Fruit fly (Drosophila melanogaster) whole organism, prepupa: Measurements from ENCODE around the gene jim.

Source experiments
- Blimp-1 ChIP-seq: fragments of 200-800 bp; sonication (Bioruptor generic); optimal IDR thresholded peaks from 3 replicates; lab custom pipeline; 2017; ENCODE audit warnings: missing biosample characterization, missing genetic modification characterization, mild to moderate bottlenecking, moderate library complexity, missing genetic modification reagents
- CG10631 ChIP-seq: fragments of 200-800 bp; sonication (Bioruptor generic); optimal IDR thresholded peaks from 2 replicates; lab custom pipeline; 2016; ENCODE audit warnings: missing biosample characterization, missing genetic modification characterization
- CG11762 ChIP-seq: fragments of 200-800 bp; sonication (Bioruptor generic); optimal IDR thresholded peaks from 3 replicates; lab custom pipeline; 2016; ENCODE audit warnings: missing biosample characterization, missing genetic modification characterization; ENCODE audit not compliant: insufficient read depth
- CG11902 ChIP-seq: fragments of 200-800 bp; sonication (Bioruptor generic); optimal IDR thresholded peaks from 3 replicates; lab custom pipeline; 2016; ENCODE audit warnings: missing biosample characterization, missing genetic modification characterization
- CG15336 ChIP-seq: fragments of 200-800 bp; sonication (Bioruptor generic); IDR thresholded peaks from 2 replicates; pipeline ENCODE4 v1.3.6; 2022; ENCODE audit warnings: missing biosample characterization, missing genetic modification characterization
- CG1621 ChIP-seq: fragments of 200-800 bp; sonication (Bioruptor generic); optimal IDR thresholded peaks from 3 replicates; lab custom pipeline; 2018; ENCODE audit warnings: missing biosample characterization, mild to moderate bottlenecking, missing genetic modification characterization
- CG31627 ChIP-seq: fragments of 200-800 bp; sonication (Bioruptor generic); optimal IDR thresholded peaks from 3 replicates; lab custom pipeline; 2016; ENCODE audit warnings: missing biosample characterization, missing genetic modification characterization
- CG32006 ChIP-seq: fragments of 200-800 bp; sonication (Bioruptor generic); optimal IDR thresholded peaks from 3 replicates; lab custom pipeline; 2017; ENCODE audit warnings: missing biosample characterization, mild to moderate bottlenecking, missing genetic modification characterization
- CG34406 ChIP-seq: fragments of 200-800 bp; sonication (Bioruptor generic); optimal IDR thresholded peaks from 3 replicates; lab custom pipeline; 2016; ENCODE audit warnings: missing biosample characterization, missing genetic modification characterization
- CG3919 ChIP-seq: fragments of 200-800 bp; sonication (Bioruptor generic); optimal IDR thresholded peaks from 3 replicates; lab custom pipeline; 2016; ENCODE audit warnings: missing biosample characterization, missing genetic modification characterization
- CG4318 ChIP-seq: fragments of 200-800 bp; sonication (Bioruptor generic); optimal IDR thresholded peaks from 3 replicates; lab custom pipeline; 2017; ENCODE audit warnings: missing biosample characterization, mild to moderate bottlenecking, missing genetic modification characterization
- CG6163 ChIP-seq: fragments of 200-800 bp; sonication (Bioruptor generic); IDR thresholded peaks from 3 replicates; pipeline ENCODE4 v1.3.6; 2022; ENCODE audit warnings: missing biosample characterization, missing genetic modification characterization
- CG6276 ChIP-seq: fragments of 200-800 bp; sonication (Bioruptor generic); optimal IDR thresholded peaks from 2 replicates; lab custom pipeline; 2017; ENCODE audit warnings: missing biosample characterization, mild to moderate bottlenecking, missing genetic modification characterization
- CG6792 ChIP-seq: fragments of 200-800 bp; sonication (Bioruptor generic); optimal IDR thresholded peaks from 3 replicates; lab custom pipeline; 2016; ENCODE audit warnings: missing biosample characterization, missing genetic modification characterization
- CG6808 ChIP-seq: fragments of 200-800 bp; sonication (Bioruptor generic); optimal IDR thresholded peaks from 3 replicates; lab custom pipeline; 2017; ENCODE audit warnings: missing biosample characterization, missing genetic modification characterization, mild to moderate bottlenecking, moderate library complexity, missing genetic modification reagents
- CG6854 ChIP-seq: fragments of 200-800 bp; sonication (Bioruptor generic); optimal IDR thresholded peaks from 2 replicates; lab custom pipeline; 2017; ENCODE audit warnings: missing biosample characterization, mild to moderate bottlenecking, missing genetic modification characterization
- CG7368 ChIP-seq: fragments of 200-800 bp; sonication (Bioruptor generic); optimal IDR thresholded peaks from 3 replicates; lab custom pipeline; 2016; ENCODE audit warnings: missing biosample characterization, missing genetic modification characterization
- CG8119 ChIP-seq: fragments of 200-800 bp; sonication (Bioruptor generic); IDR thresholded peaks from 3 replicates; pipeline ENCODE4 v1.3.6; 2022; ENCODE audit warnings: missing biosample characterization, missing genetic modification characterization
- CG9139 ChIP-seq: fragments of 200-800 bp; sonication (Bioruptor generic); optimal IDR thresholded peaks from 3 replicates; lab custom pipeline; 2017; ENCODE audit warnings: missing biosample characterization, mild to moderate bottlenecking, missing genetic modification characterization
- Eip78C ChIP-seq: fragments of 200-800 bp; sonication (Bioruptor generic); peaks from one replicate; lab custom pipeline; 2016; ENCODE audit warnings: missing biosample characterization, missing genetic modification characterization
- Eip93F ChIP-seq: fragments of 200-800 bp; sonication (Bioruptor generic); optimal IDR thresholded peaks from 2 replicates; lab custom pipeline; 2016; ENCODE audit warnings: missing biosample characterization, mild to moderate bottlenecking, missing genetic modification characterization
- Ets21C ChIP-seq: fragments of 200-800 bp; sonication (Bioruptor generic); optimal IDR thresholded peaks from 3 replicates; lab custom pipeline; 2016; ENCODE audit warnings: missing biosample characterization, missing genetic modification characterization
- Ets96B ChIP-seq: fragments of 200-800 bp; optimal IDR thresholded peaks from 2 replicates; lab custom pipeline; 2019; ENCODE audit warnings: missing biosample characterization, mild to moderate bottlenecking, missing genetic modification characterization, moderate library complexity
- Gug ChIP-seq: fragments of 200-800 bp; sonication (Bioruptor generic); IDR thresholded peaks from 2 replicates; pipeline ENCODE4 v1.3.6; 2022; ENCODE audit warnings: missing biosample characterization, missing genetic modification characterization
- Hr38 ChIP-seq: sonication (Bioruptor generic); optimal IDR thresholded peaks from 2 replicates; lab custom pipeline; 2016; ENCODE audit warnings: missing biosample characterization, missing genetic modification characterization
- Hr39 ChIP-seq: fragments of 200-800 bp; sonication (Bioruptor generic); optimal IDR thresholded peaks from 2 replicates; lab custom pipeline; 2016; ENCODE audit warnings: missing biosample characterization, missing genetic modification characterization
- Hr4 ChIP-seq: fragments of 200-800 bp; sonication (Bioruptor generic); optimal IDR thresholded peaks from 3 replicates; lab custom pipeline; 2016; ENCODE audit warnings: missing biosample characterization, missing genetic modification characterization
- Lpt ChIP-seq: fragments of 200-800 bp; sonication (Bioruptor generic); optimal IDR thresholded peaks from 3 replicates; lab custom pipeline; 2016; ENCODE audit warnings: missing biosample characterization, missing genetic modification characterization
- Met ChIP-seq: fragments of 200-800 bp; sonication (Bioruptor generic); optimal IDR thresholded peaks from 3 replicates; lab custom pipeline; 2016; ENCODE audit warnings: missing biosample characterization, missing genetic modification characterization
- OdsH ChIP-seq: fragments of 200-800 bp; sonication (Bioruptor generic); optimal IDR thresholded peaks from 3 replicates; lab custom pipeline; 2016; ENCODE audit warnings: missing biosample characterization, missing genetic modification characterization
- Smox ChIP-seq: fragments of 200-800 bp; sonication (Bioruptor generic); optimal IDR thresholded peaks from 3 replicates; lab custom pipeline; 2016; ENCODE audit warnings: missing biosample characterization, missing genetic modification characterization
- Sox102F ChIP-seq: fragments of 200-800 bp; sonication (Bioruptor generic); optimal IDR thresholded peaks from 2 replicates; lab custom pipeline; 2016; ENCODE audit warnings: missing biosample characterization, mild to moderate bottlenecking, missing genetic modification characterization
- Sox15 ChIP-seq: fragments of 200-800 bp; sonication (Bioruptor generic); optimal IDR thresholded peaks from 3 replicates; lab custom pipeline; 2016; ENCODE audit warnings: missing biosample characterization, missing genetic modification characterization
- achi ChIP-seq: fragments of 200-800 bp; sonication (Bioruptor generic); optimal IDR thresholded peaks from 3 replicates; lab custom pipeline; 2016; ENCODE audit warnings: missing biosample characterization, missing genetic modification characterization
- acj6 ChIP-seq: fragments of 200-800 bp; sonication (Bioruptor generic); optimal IDR thresholded peaks from 3 replicates; lab custom pipeline; 2016; ENCODE audit warnings: missing biosample characterization, missing genetic modification characterization
- cyc ChIP-seq: fragments of 200-800 bp; sonication (Bioruptor generic); optimal IDR thresholded peaks from 3 replicates; lab custom pipeline; 2016; ENCODE audit warnings: missing biosample characterization, missing genetic modification characterization
- dac ChIP-seq: fragments of 200-800 bp; sonication (Bioruptor generic); optimal IDR thresholded peaks from 2 replicates; lab custom pipeline; 2017; ENCODE audit warnings: missing biosample characterization, mild to moderate bottlenecking, missing genetic modification characterization
- dsx ChIP-seq: fragments of 200-800 bp; optimal IDR thresholded peaks from 3 replicates; lab custom pipeline; 2019; ENCODE audit warnings: missing biosample characterization, mild to moderate bottlenecking, missing genetic modification characterization, moderate library complexity; ENCODE audit not compliant: poor library complexity, severe bottlenecking
- eg ChIP-seq: fragments of 200-800 bp; sonication (Bioruptor generic); IDR thresholded peaks from 3 replicates; pipeline ENCODE4 v1.3.6; 2022; ENCODE audit warnings: missing biosample characterization, missing genetic modification characterization
- esn ChIP-seq: fragments of 200-800 bp; sonication (Bioruptor generic); optimal IDR thresholded peaks from 2 replicates; lab custom pipeline; 2016; ENCODE audit warnings: missing biosample characterization, mild to moderate bottlenecking, missing genetic modification characterization, moderate library complexity
- fd59A ChIP-seq: fragments of 200-800 bp; sonication (Bioruptor generic); optimal IDR thresholded peaks from 2 replicates; lab custom pipeline; 2017; ENCODE audit warnings: missing biosample characterization, mild to moderate bottlenecking, missing genetic modification characterization, missing genetic modification reagents
- fkh ChIP-seq: fragments of 200-800 bp; sonication (Bioruptor generic); optimal IDR thresholded peaks from 3 replicates; lab custom pipeline; 2017; ENCODE audit warnings: missing biosample characterization, mild to moderate bottlenecking, missing genetic modification characterization, moderate library complexity
- lz ChIP-seq: fragments of 200-800 bp; sonication (Bioruptor generic); optimal IDR thresholded peaks from 3 replicates; lab custom pipeline; 2016; ENCODE audit warnings: missing biosample characterization, missing genetic modification characterization
- pdm3 ChIP-seq: fragments of 200-800 bp; sonication (Bioruptor generic); optimal IDR thresholded peaks from 3 replicates; lab custom pipeline; 2016; ENCODE audit warnings: missing biosample characterization, missing genetic modification characterization
- salr ChIP-seq, 2 experiments: fragments of 200-800 bp; sonication (Bioruptor generic); optimal IDR thresholded peaks; 3 replicates each; lab custom pipeline; 2016 to 2018; ENCODE audit warnings: missing biosample characterization in 2 of 2, missing genetic modification characterization in 2 of 2, mild to moderate bottlenecking in 1 of 2
- spab ChIP-seq: fragments of 200-800 bp; sonication (Bioruptor generic); optimal IDR thresholded peaks from 2 replicates; lab custom pipeline; 2017; ENCODE audit warnings: missing biosample characterization, mild to moderate bottlenecking, missing genetic modification characterization, missing genetic modification reagents
- ss ChIP-seq, 2 experiments: fragments of 200-800 bp; sonication (Bioruptor generic); optimal IDR thresholded peaks; 2 replicates in 1 of 2; 3 replicates in 1 of 2; lab custom pipeline; 2017 to 2018; ENCODE audit warnings: mild to moderate bottlenecking in 2 of 2, missing biosample characterization in 2 of 2, missing genetic modification characterization in 2 of 2, moderate library complexity in 1 of 2
- topi ChIP-seq: fragments of 200-800 bp; sonication (Bioruptor generic); optimal IDR thresholded peaks from 3 replicates; lab custom pipeline; 2016; ENCODE audit warnings: missing biosample characterization, missing genetic modification characterization

jim gene

DNA sequence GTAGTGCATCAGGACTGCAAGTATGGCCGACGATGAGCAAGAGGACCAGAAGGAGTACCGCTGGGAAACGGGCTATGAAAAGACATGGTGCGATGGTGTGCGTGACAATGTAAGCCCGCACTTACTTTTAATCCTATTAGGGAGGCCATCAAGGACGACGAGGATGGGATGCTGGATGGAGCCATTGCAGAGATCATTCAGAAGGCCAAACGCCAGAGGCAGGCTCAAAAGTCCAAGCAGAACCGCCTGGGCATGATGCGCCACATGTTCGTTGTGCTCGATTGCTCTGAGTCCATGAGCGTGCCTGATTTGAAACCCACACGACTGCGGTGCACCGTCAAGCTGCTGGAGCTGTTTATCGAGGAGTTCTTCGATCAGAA, 44.3 kb upstream of the jim start:
- no peak for TF ChIP-seq CG1621 (tag; lab: Kevin White, UChicago)

DNA sequence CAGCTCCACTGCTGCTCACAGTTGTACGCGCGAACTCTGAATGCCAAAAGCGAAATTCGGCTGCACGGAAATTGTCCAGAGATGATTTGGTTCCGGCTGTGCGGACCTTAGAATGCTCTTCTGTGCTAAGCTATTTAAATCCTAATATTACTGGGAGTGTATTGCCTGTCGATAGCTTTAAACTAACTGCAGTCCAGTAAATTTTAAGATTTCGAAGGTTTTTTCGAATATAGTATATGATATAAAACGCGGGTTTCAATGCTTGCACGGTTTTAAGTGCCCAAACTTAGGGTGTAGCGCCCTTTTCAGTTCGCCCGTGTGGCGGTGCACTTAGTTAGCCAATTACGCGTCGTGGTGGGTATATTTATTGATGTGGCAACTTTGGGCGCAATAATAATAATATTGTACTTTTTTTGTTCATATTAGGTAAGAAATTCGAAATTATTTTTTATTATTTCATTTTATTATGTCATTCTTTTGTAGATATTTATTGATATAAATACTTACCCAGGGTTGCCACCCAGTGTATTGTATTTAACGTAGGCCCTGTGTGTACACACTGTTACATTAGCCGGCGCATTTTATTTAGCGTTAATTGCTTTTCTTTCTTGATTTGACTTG, 43.8 kb upstream of the jim start, which contains the start of the genes Chro and Ssl1:
Gene Chro (minus strand): TSS at position 262 of the 621 bp plus-strand sequence.
Gene Ssl1 (plus strand): TSS at position 367 of the 621 bp plus-strand sequence.
- TF ChIP-seq Smox (GFP tag; lab: Kevin White, UChicago) = peak; percentile 100
- peak; percentile 99 for TF ChIP-seq dsx (GFP tag; lab: Kevin White, UChicago)
- peak; percentile 100 for TF ChIP-seq pdm3 (GFP tag; lab: Kevin White, UChicago)
- TF ChIP-seq CG11762 = peak; percentile 100
- peak; percentile 100 for TF ChIP-seq CG15336 (GFP tag; lab: Robert Waterston, UW)
- TF ChIP-seq CG7368 (GFP tag; lab: Kevin White, UChicago) = peak; percentile 100
- TF ChIP-seq salr (GFP tag; optimal IDR thresholded peaks at IDR 0.05; lab: Kevin White, UChicago) = peak; percentile 100
- TF ChIP-seq Eip93F (GFP tag; lab: Kevin White, UChicago) = peak; percentile 100
- TF ChIP-seq CG3919 (GFP tag; lab: Kevin White, UChicago) = peak; percentile 100
- TF ChIP-seq spab (GFP tag; lab: Kevin White, UChicago) = peak; percentile 100
- TF ChIP-seq CG32006 = peak; percentile 100
- TF ChIP-seq CG6854 (GFP tag; lab: Kevin White, UChicago) = peak; percentile 100
- peak; percentile 99 for TF ChIP-seq CG9139
- peak; percentile 100 for TF ChIP-seq CG4318
- peak; percentile 98 for TF ChIP-seq Blimp-1 (GFP tag; lab: Kevin White, UChicago)
- peak; percentile 100 for TF ChIP-seq Ets21C (GFP tag; lab: Kevin White, UChicago)
- TF ChIP-seq Lpt (GFP tag; lab: Kevin White, UChicago) = peak; percentile 100
- TF ChIP-seq CG1621 (tag; lab: Kevin White, UChicago) = peak; percentile 100
- TF ChIP-seq CG31627 (GFP tag; lab: Kevin White, UChicago) = peak; percentile 100
- peak; percentile 100 for TF ChIP-seq CG10631 (GFP tag; lab: Kevin White, UChicago)
- TF ChIP-seq Sox15 (GFP tag; lab: Kevin White, UChicago) = peak; percentile 100
- peak; percentile 99 to 100 for TF ChIP-seq ss (GFP tag; optimal IDR thresholded peaks at IDR 0.05; lab: Kevin White, UChicago)
- TF ChIP-seq fkh (GFP tag; lab: Kevin White, UChicago) = peak; percentile 96
- peak; percentile 100 for TF ChIP-seq CG6792 (GFP tag; lab: Kevin White, UChicago)
- TF ChIP-seq CG6276 (GFP tag; lab: Kevin White, UChicago) = peak; percentile 100
- peak; percentile 100 for TF ChIP-seq Met
- peak; percentile 100 for TF ChIP-seq CG6163
- TF ChIP-seq CG8119 = peak; percentile 100
- TF ChIP-seq CG11902 (GFP tag; lab: Kevin White, UChicago) = peak; percentile 100
- TF ChIP-seq Gug (GFP tag; lab: Robert Waterston, UW) = peak; percentile 100
- peak; percentile 100 for TF ChIP-seq Eip78C (GFP tag; lab: Kevin White, UChicago)
- peak; percentile 99 for TF ChIP-seq CG6808 (GFP tag; lab: Kevin White, UChicago)
- TF ChIP-seq achi (GFP tag; lab: Kevin White, UChicago) = peak; percentile 99
- peak; percentile 100 for TF ChIP-seq Hr38
- peak; percentile 100 for TF ChIP-seq fd59A
- peak; percentile 100 for TF ChIP-seq esn (GFP tag; lab: Kevin White, UChicago)
- peak; percentile 100 for TF ChIP-seq Ets96B (tag; lab: Kevin White, UChicago)
- TF ChIP-seq CG34406 = peak; percentile 100
- TF ChIP-seq cyc (GFP tag; lab: Kevin White, UChicago) = peak; percentile 100
- peak; percentile 100 for TF ChIP-seq Sox102F
- peak; percentile 100 for TF ChIP-seq dac (GFP tag; lab: Kevin White, UChicago)
- peak; percentile 100 for TF ChIP-seq acj6
- peak; percentile 100 for TF ChIP-seq OdsH
- peak; percentile 100 for TF ChIP-seq Hr39 (GFP tag; lab: Kevin White, UChicago)
- peak; percentile 100 for TF ChIP-seq lz (GFP tag; lab: Kevin White, UChicago)
- peak; percentile 100 for TF ChIP-seq topi (GFP tag; lab: Kevin White, UChicago)
- peak; percentile 100 for TF ChIP-seq eg (GFP tag; lab: Robert Waterston, UW)
- peak; percentile 100 for TF ChIP-seq Hr4 (GFP tag; lab: Kevin White, UChicago)
